Worm (Caenorhabditis elegans): Measurements from ENCODE around the gene R03E9.2.

ce11 chrX:6743344-6743743, 10.2 kb upstream of the R03E9.2 start:
- TF ChIP-seq ref-1 (GFP tag; conservative IDR thresholded peaks at IDR 0.05) (no peak), med-1 (GFP tag; optimal IDR thresholded peaks at IDR 0.05; ENCODE audit: insufficient read depth) (no peak), cog-1 (tag; optimal IDR thresholded peaks at IDR 0.05) (no peak), ztf-29 (GFP tag; IDR thresholded peaks at IDR 0.05) (no peak), T22C8.4 (GFP tag; IDR thresholded peaks at IDR 0.05) (no peak), flt-1 (GFP tag; IDR thresholded peaks at IDR 0.05) (no peak), ztf-23 (GFP tag; IDR thresholded peaks at IDR 0.05) (no peak), klf-2 (GFP tag; conservative IDR thresholded peaks at IDR 0.05) (no peak), tab-1 (GFP tag; IDR thresholded peaks at IDR 0.05) (no peak)
